Worm (Caenorhabditis elegans) whole organism, young adult: ENCODE measurements around the gene C49A9.10.
"Not testable (repeated sequence)": the region's sequence is repeated elsewhere in the genome, so short reads cannot be mapped to it uniquely, and the experiment has no call there.

Experiments used
- efl-1 ChIP-seq: fragments of 150-350 bp; optimal IDR thresholded peaks from 2 replicates; lab custom pipeline; 2014; ENCODE audit warnings: missing biosample characterization, missing genetic modification reagents, missing genetic modification characterization
- rec-8 ChIP-seq, 2 experiments: sonication (generic microtip); optimal IDR thresholded peaks; 2 replicates each; lab custom pipeline; 2016; ENCODE audit warnings: mild to moderate bottlenecking in 2 of 2, missing genetic modification characterization in 2 of 2, missing genetic modification reagents in 2 of 2, missing genotype in 2 of 2, missing biosample characterization in 1 of 2, missing compliant biosample characterization in 1 of 2, moderate library complexity in 1 of 2
- ztf-22 ChIP-seq: fragments of 200-800 bp; sonication (Bioruptor generic); optimal IDR thresholded peaks from 2 replicates; lab custom pipeline; 2018; ENCODE audit warnings: mild to moderate bottlenecking, missing genetic modification characterization, moderate library complexity, missing compliant biosample characterization

DNA sequence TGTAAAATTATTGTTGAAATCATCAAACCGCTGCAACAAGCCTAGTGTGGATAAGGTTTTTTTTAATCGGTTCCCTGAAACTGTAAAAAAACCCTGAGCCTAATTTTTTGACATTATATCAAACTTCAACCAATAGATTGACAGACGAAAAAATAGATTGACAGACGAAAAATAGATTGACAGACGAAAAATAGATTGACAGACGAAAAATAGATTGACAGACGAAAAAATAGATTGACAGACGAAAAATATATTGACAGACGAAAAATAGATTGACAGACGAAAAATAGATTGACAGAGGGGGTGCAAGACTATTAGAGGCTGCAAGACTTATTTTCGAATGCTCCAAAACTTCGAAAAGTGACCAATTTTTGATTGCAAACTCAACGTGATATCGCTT is 3.8 kb upstream of the C49A9.10 start:
- TF ChIP-seq rec-8 (tag; optimal IDR thresholded peaks at IDR 0.05; lab: Kevin White, UChicago); efl-1 (GFP tag; lab: Kevin White, UChicago); ztf-22 (GFP tag; lab: Kevin White, UChicago): not testable (repeated sequence)
